Worm (Caenorhabditis elegans) whole organism, L2 larva: ENCODE measurements around the gene ZC449.5.

Experiments used
- ama-1 ChIP-seq: fragments of 150-350 bp; optimal IDR thresholded peaks from 2 replicates; lab custom pipeline; 2018; ENCODE audit warnings: inconsistent platforms
- elt-1 ChIP-seq: fragments of 150-350 bp; optimal IDR thresholded peaks from 2 replicates; lab custom pipeline; 2014; ENCODE audit warnings: missing biosample characterization, missing genetic modification characterization
- elt-3 ChIP-seq: sonication (generic microtip); optimal IDR thresholded peaks from 2 replicates; lab custom pipeline; 2017; ENCODE audit warnings: missing biosample characterization, missing genetic modification characterization
- mab-5 ChIP-seq: fragments of 150-350 bp; optimal IDR thresholded peaks from 2 replicates; lab custom pipeline; 2014; ENCODE audit warnings: missing biosample characterization, missing genetic modification characterization

ce11 chrX:5067796-5068195 is 30.2 kb upstream of the ZC449.5 start, which contains the start of gene clc-7:
- TF ChIP-seq elt-3 (tag; lab: Kevin White, UChicago) (no peak), ama-1 (lab: Kevin White, UChicago) (no peak), elt-1 (tag; lab: Kevin White, UChicago) (no peak), mab-5 (tag; lab: Kevin White, UChicago) (no peak)
